Worm (Caenorhabditis elegans) whole organism, late embryonic: ENCODE measurements around the gene srxa-10.

Experiments
- F13H6.1 ChIP-seq: sonication (generic microtip); optimal IDR thresholded peaks from 2 replicates; lab custom pipeline; 2016; ENCODE audit warnings: missing genetic modification characterization, missing compliant biosample characterization
- K02D7.2 ChIP-seq: sonication (generic microtip); optimal IDR thresholded peaks from 2 replicates; lab custom pipeline; 2017; ENCODE audit warnings: mild to moderate bottlenecking, missing genetic modification characterization, missing compliant biosample characterization
- K09A11.1 ChIP-seq: sonication (generic microtip); optimal IDR thresholded peaks from 2 replicates; lab custom pipeline; 2017; ENCODE audit warnings: antibody characterized with exemption, mild to moderate bottlenecking, missing genetic modification characterization, missing compliant biosample characterization; ENCODE audit not compliant: insufficient read depth
- T23F11.4 ChIP-seq: fragments of 200-800 bp; sonication (Bioruptor generic); optimal IDR thresholded peaks from 2 replicates; lab custom pipeline; 2018; ENCODE audit warnings: mild to moderate bottlenecking, missing genetic modification characterization, missing compliant biosample characterization
- ama-1 ChIP-seq: fragments of 150-350 bp; optimal IDR thresholded peaks from 2 replicates; lab custom pipeline; 2014
- ceh-19 ChIP-seq: fragments of 200-800 bp; sonication (Bioruptor generic); optimal IDR thresholded peaks from 2 replicates; lab custom pipeline; 2018; ENCODE audit warnings: mild to moderate bottlenecking, missing genetic modification characterization, missing compliant biosample characterization
- ceh-22 ChIP-seq: sonication (generic microtip); optimal IDR thresholded peaks from 2 replicates; lab custom pipeline; 2017; ENCODE audit warnings: missing biosample characterization, missing genetic modification characterization
- ceh-9 ChIP-seq: sonication (generic microtip); optimal IDR thresholded peaks from 2 replicates; lab custom pipeline; 2016; ENCODE audit warnings: mild to moderate bottlenecking, missing genetic modification characterization, inconsistent platforms, missing compliant biosample characterization
- dmd-4 ChIP-seq: sonication (generic microtip); optimal IDR thresholded peaks from 2 replicates; lab custom pipeline; 2016; ENCODE audit warnings: borderline replicate concordance, missing genetic modification characterization, missing compliant biosample characterization
- dve-1 ChIP-seq: sonication (generic microtip); optimal IDR thresholded peaks from 2 replicates; lab custom pipeline; 2017; ENCODE audit warnings: antibody characterized with exemption, mild to moderate bottlenecking, missing genetic modification characterization, missing compliant biosample characterization
- fkh-6 ChIP-seq: sonication (generic microtip); optimal IDR thresholded peaks from 2 replicates; lab custom pipeline; 2016; ENCODE audit warnings: missing genetic modification characterization, missing compliant biosample characterization
- hlh-13 ChIP-seq: fragments of 200-800 bp; sonication (Bioruptor generic); optimal IDR thresholded peaks from 2 replicates; lab custom pipeline; 2018; ENCODE audit warnings: mild to moderate bottlenecking, missing genetic modification characterization, missing compliant biosample characterization
- hlh-30 ChIP-seq: sonication (generic microtip); optimal IDR thresholded peaks from 2 replicates; lab custom pipeline; 2017; ENCODE audit warnings: antibody characterized with exemption, missing genetic modification characterization, missing compliant biosample characterization; ENCODE audit not compliant: insufficient read depth
- hlh-6 ChIP-seq: sonication (generic microtip); optimal IDR thresholded peaks from 2 replicates; lab custom pipeline; 2016; ENCODE audit warnings: missing genotype, missing genetic modification characterization, missing compliant biosample characterization
- nfya-1 ChIP-seq: sonication (generic microtip); optimal IDR thresholded peaks from 2 replicates; lab custom pipeline; 2017; ENCODE audit warnings: missing genetic modification characterization, mild to moderate bottlenecking, missing compliant biosample characterization, antibody characterized with exemption, moderate library complexity
- nhr-11 ChIP-seq: fragments of 150-350 bp; optimal IDR thresholded peaks from 2 replicates; lab custom pipeline; 2014; ENCODE audit warnings: missing biosample characterization, missing genetic modification characterization
- pat-9 ChIP-seq: fragments of 200-800 bp; sonication (Bioruptor generic); optimal IDR thresholded peaks from 2 replicates; lab custom pipeline; 2018; ENCODE audit warnings: mild to moderate bottlenecking, missing genetic modification characterization, moderate library complexity, missing compliant biosample characterization
- rnt-1 ChIP-seq: sonication (generic microtip); optimal IDR thresholded peaks from 2 replicates; lab custom pipeline; 2016; ENCODE audit warnings: missing genetic modification characterization, missing compliant biosample characterization
- sox-2 ChIP-seq: fragments of 200-800 bp; sonication (Bioruptor generic); IDR thresholded peaks from 2 replicates; pipeline ENCODE4 v1.3.6; 2022; ENCODE audit warnings: missing genetic modification reagents, missing genetic modification characterization, missing compliant biosample characterization
- tbx-2 ChIP-seq: sonication (generic microtip); optimal IDR thresholded peaks from 2 replicates; lab custom pipeline; 2016; ENCODE audit warnings: missing genetic modification characterization, missing compliant biosample characterization

srxa-10 gene

ce11 chrIII:9832569-9832968, 36.2 kb upstream of the srxa-10 start:
- TF ChIP-seq T23F11.4 (GFP tag; lab: Kevin White, UChicago) (no peak), F13H6.1 (no peak), K09A11.1 (tag; lab: Kevin White, UChicago) (no peak), hlh-6 (no peak)

- TF ChIP-seq sox-2 (GFP tag; lab: Robert Waterston, UW) = no peak
- TF ChIP-seq, all 69 proteins: peak for 0
Observed at ce11 chrIII:9830502-9830901, 34.2 kb upstream of the srxa-10 start, which contains the start of gene ZK632.12. Gene ZK632.12, plus strand, starts transcription at chrIII:9830802.

DNA sequence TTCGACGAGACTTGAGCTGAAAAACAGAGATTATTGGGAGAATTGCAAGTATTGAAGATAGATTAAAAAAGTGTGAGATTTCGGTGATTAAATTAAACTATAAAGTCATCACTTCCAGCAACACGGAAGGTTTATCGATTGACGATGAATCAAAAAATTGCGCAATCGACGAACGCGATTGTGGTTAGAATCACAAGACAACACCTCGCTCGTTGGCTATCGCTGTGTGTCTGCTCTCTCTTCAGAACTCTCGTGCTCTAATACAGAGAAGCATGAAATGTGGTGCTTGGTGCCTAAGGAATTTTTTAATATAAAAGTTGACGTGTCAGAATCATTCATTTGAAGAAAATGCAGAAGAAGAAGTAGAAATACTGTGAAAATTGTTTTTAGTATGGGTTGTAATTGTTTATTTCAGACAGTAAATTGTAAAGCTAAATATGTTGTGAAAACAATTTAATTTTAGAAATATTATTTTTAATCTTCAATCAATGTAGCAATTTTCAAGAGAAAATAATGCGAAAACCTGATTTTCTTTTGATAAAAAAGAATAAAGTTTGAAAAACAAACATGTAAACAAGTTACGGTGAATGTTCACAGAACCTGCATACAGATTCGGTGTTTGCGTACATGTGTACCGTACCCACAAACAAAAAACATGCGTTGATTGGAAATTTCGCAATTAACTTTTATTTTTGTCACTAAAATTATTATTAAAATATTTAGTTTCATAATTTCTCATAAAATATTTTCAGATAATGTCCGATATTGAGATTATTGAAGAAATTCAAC, 31.0 kb upstream of the srxa-10 start, which contains the start of the genes ZK632.10 and ZK632.11:
Gene ZK632.10 (minus strand): TSS at position 560 of the 789 bp plus-strand sequence.
Gene ZK632.11 (plus strand): TSS at position 753 of the 789 bp plus-strand sequence.
- TF ChIP-seq ceh-22 (tag; lab: Kevin White, UChicago) (no peak), ceh-19 (GFP tag; lab: Kevin White, UChicago) (no peak), dmd-4 (tag; lab: Kevin White, UChicago) (no peak), rnt-1 (peak; percentile 7), hlh-30 (tag; lab: Kevin White, UChicago) (peak; percentile 78), hlh-13 (GFP tag; lab: Kevin White, UChicago) (no peak), nfya-1 (tag; lab: Kevin White, UChicago) (peak; percentile 18)

- TF ChIP-seq hlh-30 (tag; lab: Kevin White, UChicago) (peak; percentile 55), nfya-1 (tag; lab: Kevin White, UChicago) (peak; percentile 3), ceh-9 (tag; lab: Kevin White, UChicago) (no peak)
Observed at ce11 chrIII:9826005-9826404, 29.7 kb upstream of the srxa-10 start.

ce11 chrIII:9825073-9825828, 28.9 kb upstream of the srxa-10 start, which contains the start of gene ZK632.9:
Gene ZK632.9, minus strand, starts transcription at chrIII:9825432.
- TF ChIP-seq tbx-2 (tag; lab: Kevin White, UChicago) (peak; percentile 14), fkh-6 (no peak)

ce11 chrIII:9824330-9824934, 28.1 kb upstream of the srxa-10 start, which contains the start of gene lin-52:
Gene lin-52, minus strand, starts transcription at chrIII:9824750.
- TF ChIP-seq pat-9 = no peak
- TF ChIP-seq F13H6.1 = no peak
- no peak for TF ChIP-seq nhr-11

- TF ChIP-seq ama-1 (lab: Kevin White, UChicago) (no peak), dve-1 (tag; lab: Kevin White, UChicago) (no peak), K02D7.2 (tag; lab: Kevin White, UChicago) (no peak), rnt-1 (no peak)
- TF ChIP-seq, all 69 proteins: peak for 0
Observed at ce11 chrIII:9823748-9824147, 27.4 kb upstream of the srxa-10 start.

DNA sequence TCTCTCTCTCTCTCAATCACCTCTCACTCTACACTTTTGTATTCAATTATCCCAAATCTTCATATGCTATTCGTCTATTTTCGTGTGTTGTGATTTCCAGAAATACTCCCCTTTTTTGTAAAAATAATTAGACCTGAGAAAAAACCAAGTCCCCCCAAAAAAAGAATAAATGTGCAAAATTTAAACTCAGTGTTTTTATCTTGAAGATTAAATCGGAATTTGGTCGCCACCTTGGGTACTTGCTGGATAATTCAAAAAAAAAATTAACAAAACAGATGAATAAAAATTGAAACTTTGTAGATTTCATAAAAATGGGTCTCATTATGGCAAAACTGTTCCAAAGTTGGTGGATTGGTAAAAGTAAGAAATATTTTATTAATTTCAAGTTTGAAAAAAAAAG, 26.6 kb upstream of the srxa-10 start, which contains the start of gene arl-5:
Gene arl-5 (plus strand): TSS at position 301 of the 400 bp plus-strand sequence.
- no peak for TF ChIP-seq hlh-30 (tag; lab: Kevin White, UChicago)
